Fruit fly (Drosophila melanogaster): ENCODE measurements around the gene Gr93a.
A peak's percentile ranks its signal among the peaks of the same experiment; 100 is the strongest.

The Gr93a gene

dm6 chr3R:21837069-21837977, 5.0 kb downstream of the Gr93a start:
- TF ChIP-seq CG32264 (GFP tag; optimal IDR thresholded peaks at IDR 0.05), result peak; percentile 49
- peak; percentile 56 for TF ChIP-seq psq (GFP tag; optimal IDR thresholded peaks at IDR 0.05)
- TF ChIP-seq foxo (GFP tag; optimal IDR thresholded peaks at IDR 0.05), result peak in 1 of 2 experiments; percentile 1
- peak; percentile 48 for TF ChIP-seq jim (GFP tag; optimal IDR thresholded peaks at IDR 0.05)
- TF ChIP-seq Myc (optimal IDR thresholded peaks at IDR 0.05), result no peak
- TF ChIP-seq woc (GFP tag; optimal IDR thresholded peaks at IDR 0.05), result peak; percentile 20
- TF ChIP-seq rgr (GFP tag; optimal IDR thresholded peaks at IDR 0.05), result no peak
- peak; percentile 31 for TF ChIP-seq dmrt93B (GFP tag; optimal IDR thresholded peaks at IDR 0.05)
- peak; percentile 12 for TF ChIP-seq Rel (GFP tag; optimal IDR thresholded peaks at IDR 0.05)
- TF ChIP-seq Rel (tag; optimal IDR thresholded peaks at IDR 0.05), result peak; percentile 20
- peak; percentile 93 for TF ChIP-seq Dfd (GFP tag; optimal IDR thresholded peaks at IDR 0.05)
- no peak for TF ChIP-seq Hr83 (GFP tag; optimal IDR thresholded peaks at IDR 0.05; ENCODE audit: poor library complexity, severe bottlenecking)
- TF ChIP-seq sage (GFP tag; optimal IDR thresholded peaks at IDR 0.05), result peak; percentile 7
- TF ChIP-seq fru (GFP tag; optimal IDR thresholded peaks at IDR 0.05), result peak; percentile 77

dm6 chr3R:21838505-21838956, 6.2 kb downstream of the Gr93a start:
- TF ChIP-seq dsf (GFP tag; optimal IDR thresholded peaks at IDR 0.05; ENCODE audit: borderline replicate concordance), result peak; percentile 20
- peak; percentile 88 for TF ChIP-seq ey (GFP tag; optimal IDR thresholded peaks at IDR 0.05)
- TF ChIP-seq woc (GFP tag; optimal IDR thresholded peaks at IDR 0.05), result peak; percentile 84
- no peak for TF ChIP-seq Dfd (GFP tag; optimal IDR thresholded peaks at IDR 0.05)
- TF ChIP-seq foxo (GFP tag; optimal IDR thresholded peaks at IDR 0.05), result peak; percentile 48 to 88
- no peak for TF ChIP-seq GATAd (GFP tag; optimal IDR thresholded peaks at IDR 0.05)
- no peak for TF ChIP-seq N (GFP tag; optimal IDR thresholded peaks at IDR 0.05)
- peak; percentile 73 for TF ChIP-seq psq (GFP tag; optimal IDR thresholded peaks at IDR 0.05)
- peak; percentile 58 for TF ChIP-seq CG9705 (GFP tag; optimal IDR thresholded peaks at IDR 0.05)
- TF ChIP-seq fru (GFP tag; optimal IDR thresholded peaks at IDR 0.05), result peak; percentile 90
- peak; percentile 26 for TF ChIP-seq Rel (GFP tag; optimal IDR thresholded peaks at IDR 0.05)
- no peak for TF ChIP-seq Rel (tag; optimal IDR thresholded peaks at IDR 0.05)
- peak; percentile 23 for TF ChIP-seq sage (GFP tag; optimal IDR thresholded peaks at IDR 0.05)
- peak; percentile 83 for TF ChIP-seq rgr (GFP tag; optimal IDR thresholded peaks at IDR 0.05)
- no peak for TF ChIP-seq Vsx2 (GFP tag; optimal IDR thresholded peaks at IDR 0.05; ENCODE audit: partially characterized antibody)
- TF ChIP-seq tai (GFP tag; optimal IDR thresholded peaks at IDR 0.05), result peak; percentile 78
- TF ChIP-seq h (GFP tag; optimal IDR thresholded peaks at IDR 0.05), result peak; percentile 85
- TF ChIP-seq Hnf4 (GFP tag; optimal IDR thresholded peaks at IDR 0.05), result peak; percentile 71
- no peak for TF ChIP-seq Mio (GFP tag; optimal IDR thresholded peaks at IDR 0.05)
- peak; percentile 29 for TF ChIP-seq CG32264 (GFP tag; optimal IDR thresholded peaks at IDR 0.05)
- TF ChIP-seq Sp1 (GFP tag; optimal IDR thresholded peaks at IDR 0.05), result peak; percentile 89
- TF ChIP-seq OdsH (GFP tag; optimal IDR thresholded peaks at IDR 0.05), result peak; percentile 80
- TF ChIP-seq CrebA (GFP tag; optimal IDR thresholded peaks at IDR 0.05; ENCODE audit: borderline replicate concordance), result no peak
- TF ChIP-seq usp (GFP tag; optimal IDR thresholded peaks at IDR 0.05), result no peak
- TF ChIP-seq Hr78 (GFP tag; optimal IDR thresholded peaks at IDR 0.05), result no peak
- peak; percentile 66 for TF ChIP-seq dmrt93B (GFP tag; optimal IDR thresholded peaks at IDR 0.05)
- no peak for TF ChIP-seq brk (GFP tag; optimal IDR thresholded peaks at IDR 0.05)
- no peak for TF ChIP-seq Abd-B (GFP tag; optimal IDR thresholded peaks at IDR 0.05)
- TF ChIP-seq Jra (GFP tag; optimal IDR thresholded peaks at IDR 0.05), result peak; percentile 73
- no peak for TF ChIP-seq dl (GFP tag; optimal IDR thresholded peaks at IDR 0.05; ENCODE audit: insufficient read depth in 1 of 2, partially characterized antibody in 2 of 2)
- TF ChIP-seq HLH106 (tag; optimal IDR thresholded peaks at IDR 0.05), result peak; percentile 79
- no peak for TF ChIP-seq Hr83 (GFP tag; optimal IDR thresholded peaks at IDR 0.05; ENCODE audit: poor library complexity, severe bottlenecking)
- no peak for TF ChIP-seq Dif (GFP tag; optimal IDR thresholded peaks at IDR 0.05; ENCODE audit: partially characterized antibody)
- no peak for TF ChIP-seq jim (GFP tag; optimal IDR thresholded peaks at IDR 0.05)
- peak; percentile 82 for TF ChIP-seq br (GFP tag; optimal IDR thresholded peaks at IDR 0.05)
- no peak for TF ChIP-seq lola (GFP tag; optimal IDR thresholded peaks at IDR 0.05)
